Fruit fly (Drosophila melanogaster): Measurements from ENCODE around the gene CG31674.

The CG31674 gene

dm6 chr2L:20864764-20865265 lies 33.8 kb downstream of the CG31674 start, which contains the start of gene CG9338 (continued):
- TF ChIP-seq lab (GFP tag; optimal IDR thresholded peaks at IDR 0.05) (peak; percentile 96), Optix (GFP tag; IDR thresholded peaks at IDR 0.05) (peak; percentile 77), prd (optimal IDR thresholded peaks at IDR 0.05) (no peak), prd (GFP tag; IDR thresholded peaks at IDR 0.05) (peak; percentile 94), CG8478 (optimal IDR thresholded peaks at IDR 0.05) (no peak), bowl (GFP tag; IDR thresholded peaks at IDR 0.05) (peak; percentile 31; the same call in 1 of the 2 replicates), NfI (GFP tag; optimal IDR thresholded peaks at IDR 0.05) (peak; percentile 79), fd96Cb (tag; optimal IDR thresholded peaks at IDR 0.05) (peak; percentile 88), CG12299 (tag; optimal IDR thresholded peaks at IDR 0.05) (peak; percentile 76), CTCF (GFP tag; optimal IDR thresholded peaks at IDR 0.05) (peak; percentile 54), Hr39 (optimal IDR thresholded peaks at IDR 0.05) (no peak), ttk (GFP tag; IDR thresholded peaks at IDR 0.05) (peak; percentile 62; the same call in 1 of the 2 replicates), grau (tag; optimal IDR thresholded peaks at IDR 0.05) (peak; percentile 84), CG9932 (GFP tag; IDR thresholded peaks at IDR 0.05) (peak; percentile 76), gem (tag; optimal IDR thresholded peaks at IDR 0.05) (peak; percentile 87), slp2 (GFP tag; optimal IDR thresholded peaks at IDR 0.05) (peak; percentile 74), CG17829 (tag; optimal IDR thresholded peaks at IDR 0.05) (peak; percentile 95), Doc2 (GFP tag; IDR thresholded peaks at IDR 0.05) (no peak), Deaf1 (tag; optimal IDR thresholded peaks at IDR 0.05) (peak; percentile 66), Hand (GFP tag; optimal IDR thresholded peaks at IDR 0.05) (peak; percentile 68), Hr3 (GFP tag; optimal IDR thresholded peaks at IDR 0.05) (peak; percentile 73), CG17361 (GFP tag; IDR thresholded peaks at IDR 0.05) (peak; percentile 97), HLH4C (GFP tag; IDR thresholded peaks at IDR 0.05; ENCODE audit: partially characterized antibody) (peak; percentile 73), Poxn (GFP tag; IDR thresholded peaks at IDR 0.05) (no peak), CG7372 (GFP tag; IDR thresholded peaks at IDR 0.05) (peak; percentile 88), cwo (GFP tag; optimal IDR thresholded peaks at IDR 0.05) (peak; percentile 94), chinmo (GFP tag; IDR thresholded peaks at IDR 0.05; ENCODE audit: partially characterized antibody) (0 out of 4 replicates have a peak, but pooled peaks have one; percentile 70), Sry-β (GFP tag; optimal IDR thresholded peaks at IDR 0.05) (peak; percentile 40), CG1647 (GFP tag; optimal IDR thresholded peaks at IDR 0.05) (peak; percentile 71), MESR4 (GFP tag; optimal IDR thresholded peaks at IDR 0.05) (no peak), CG7745 (tag; optimal IDR thresholded peaks at IDR 0.05) (no peak), sr (GFP tag; IDR thresholded peaks at IDR 0.05) (peak; percentile 13; the same call in 1 of the 3 replicates), amos (GFP tag; IDR thresholded peaks at IDR 0.05; ENCODE audit: partially characterized antibody) (no peak; the same call in 1 of the 2 replicates), Oaz (GFP tag; IDR thresholded peaks at IDR 0.05) (no peak; the same call in 1 of the 2 replicates), CG2202 (tag; optimal IDR thresholded peaks at IDR 0.05) (peak; percentile 70), H2.0 (GFP tag; IDR thresholded peaks at IDR 0.05) (peak; percentile 55), tup (GFP tag; optimal IDR thresholded peaks at IDR 0.05) (no peak), CG10543 (GFP tag; optimal IDR thresholded peaks at IDR 0.05) (peak; percentile 94), yki (optimal IDR thresholded peaks at IDR 0.05) (no peak), CG15514 (GFP tag; optimal IDR thresholded peaks at IDR 0.05) (peak; percentile 86), az2 (GFP tag; optimal IDR thresholded peaks at IDR 0.05) (peak; percentile 78), ewg (GFP tag; optimal IDR thresholded peaks at IDR 0.05) (peak; percentile 60), CG5245 (GFP tag; optimal IDR thresholded peaks at IDR 0.05) (peak; percentile 48), CG9215 (GFP tag; IDR thresholded peaks at IDR 0.05) (peak; percentile 93), vfl (GFP tag; optimal IDR thresholded peaks at IDR 0.05) (no peak), sug (tag; optimal IDR thresholded peaks at IDR 0.05) (peak; percentile 80), BtbVII (GFP tag; optimal IDR thresholded peaks at IDR 0.05) (peak; percentile 92), CG3995 (GFP tag; optimal IDR thresholded peaks at IDR 0.05) (peak; percentile 71), maf-S (GFP tag; optimal IDR thresholded peaks at IDR 0.05) (peak; percentile 64), ERR (GFP tag; optimal IDR thresholded peaks at IDR 0.05) (peak; percentile 83), CG9609 (GFP tag; optimal IDR thresholded peaks at IDR 0.05) (peak; percentile 89), D19A (tag; optimal IDR thresholded peaks at IDR 0.05) (peak; percentile 74)

Measured in whole organism, embryonic.